Fruit fly (Drosophila melanogaster): ENCODE measurements around the gene GstD7.

DNA sequence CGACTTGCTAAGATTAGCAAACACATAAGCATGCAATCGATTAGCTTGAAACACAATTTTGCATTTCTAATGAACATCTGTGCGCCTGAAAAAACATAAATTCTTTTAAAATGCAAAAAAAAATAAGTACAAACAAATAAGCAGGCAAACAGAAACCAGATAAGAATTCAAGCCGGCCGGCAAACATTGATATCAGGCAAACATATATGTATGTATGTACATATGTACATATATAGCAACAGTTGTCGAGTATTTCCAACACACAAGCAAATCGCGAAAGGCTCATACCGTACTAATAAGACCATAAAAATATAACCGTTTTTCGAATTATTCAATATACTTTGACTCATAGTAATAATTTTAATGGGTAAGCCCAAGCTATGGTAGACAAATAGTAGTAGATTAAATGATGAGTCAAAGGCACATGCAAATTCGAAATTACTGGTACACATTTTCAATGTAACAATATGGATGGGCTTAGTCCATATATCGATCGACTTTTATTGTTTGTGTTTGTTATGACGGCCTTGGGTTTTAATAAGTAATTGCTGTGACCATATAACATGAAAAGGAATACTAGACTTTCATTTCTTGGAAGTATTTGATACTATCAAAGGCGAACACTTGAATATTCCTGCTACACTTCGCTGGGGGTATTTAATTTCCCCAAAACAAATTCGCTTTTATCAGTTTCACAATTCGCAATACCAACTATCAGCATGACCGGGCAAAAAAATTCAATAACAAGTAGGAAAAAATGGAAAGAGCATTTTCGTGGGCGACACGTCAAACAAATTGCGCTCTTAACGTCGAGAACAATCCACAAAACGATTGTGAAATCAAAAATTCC is 8.3 kb upstream of the GstD7 start:
- no peak for TF ChIP-seq Myc (optimal IDR thresholded peaks at IDR 0.05)
- TF ChIP-seq insv (optimal IDR thresholded peaks at IDR 0.05): no peak
- no peak for TF ChIP-seq psq (optimal IDR thresholded peaks at IDR 0.05)
- no peak for TF ChIP-seq ttk (optimal IDR thresholded peaks at IDR 0.05)
